Worm (Caenorhabditis elegans) whole organism, L3 larva: Measurements from ENCODE around the gene K01A6.8.

Experiments used
- elt-1 ChIP-seq: fragments of 150-350 bp; optimal IDR thresholded peaks from 2 replicates; lab custom pipeline; 2014; ENCODE audit warnings: missing biosample characterization, missing genetic modification characterization
- elt-3 ChIP-seq, 3 experiments: fragments of 150-350 bp in 1 of 3; sonication (generic microtip) in 2 of 3; optimal IDR thresholded peaks; 2 replicates in 2 of 3; 4 replicates in 1 of 3; lab custom pipeline; 2014 to 2017; ENCODE audit warnings: missing biosample characterization in 3 of 3, missing genetic modification characterization in 3 of 3
- jun-1 ChIP-seq: fragments of 150-350 bp; optimal IDR thresholded peaks from 2 replicates; lab custom pipeline; 2014; ENCODE audit warnings: missing biosample characterization, missing genetic modification reagents, missing genetic modification characterization
- skn-1 ChIP-seq: fragments of 150-350 bp; optimal IDR thresholded peaks from 2 replicates; lab custom pipeline; 2014; ENCODE audit warnings: missing biosample characterization, missing genetic modification characterization

DNA sequence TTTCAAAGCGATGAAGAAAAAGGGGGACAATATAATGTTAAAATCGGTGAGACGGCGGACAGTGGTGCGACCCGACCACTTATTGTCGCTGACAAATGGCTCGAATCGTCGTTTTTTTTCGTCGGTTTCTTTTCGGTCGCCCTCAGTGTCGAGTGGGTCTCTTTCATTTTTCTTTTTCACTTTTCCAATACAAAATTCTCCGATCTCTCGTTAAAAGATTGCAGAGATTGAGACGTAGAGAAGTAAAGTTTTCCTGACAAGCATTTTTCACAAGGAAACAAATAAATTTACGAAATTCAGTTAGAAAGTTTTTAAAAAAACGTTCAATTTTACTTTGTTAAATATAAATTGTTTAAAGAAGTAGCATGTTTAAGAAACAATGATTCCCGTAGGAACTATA, 45.6 kb downstream of the K01A6.8 start:
- TF ChIP-seq skn-1 (tag; lab: Kevin White, UChicago): no peak
- TF ChIP-seq jun-1: no peak
- no peak for TF ChIP-seq elt-3 (tag; optimal IDR thresholded peaks at IDR 0.05; lab: Kevin White, UChicago)
- TF ChIP-seq elt-1 (tag; lab: Kevin White, UChicago): no peak
